Worm (Caenorhabditis elegans): Measurements from ENCODE around the gene T13C5.7.

- TF ChIP-seq spr-1 (tag; optimal IDR thresholded peaks at IDR 0.05): no peak
- TF ChIP-seq ama-1 (optimal IDR thresholded peaks at IDR 0.05): no peak
- TF ChIP-seq lin-15B (tag; optimal IDR thresholded peaks at IDR 0.05): no peak
These were observed 46.0 kb upstream of the T13C5.7 start for ce11 chrX:6134423-6134822.

Data from whole organism, L4 larva.